Worm (Caenorhabditis elegans) whole organism, midembryonic: ENCODE data around the gene Y50D4A.5.

Experiments used
- T22C8.4 ChIP-seq: fragments of 200-800 bp; sonication (Bioruptor generic); IDR thresholded peaks from 2 replicates; pipeline ENCODE4 v1.3.6; 2022; ENCODE audit warnings: missing genetic modification characterization, missing compliant biosample characterization
- cog-1 ChIP-seq: sonication (generic microtip); optimal IDR thresholded peaks from 2 replicates; lab custom pipeline; 2016; ENCODE audit warnings: missing genetic modification characterization, missing compliant biosample characterization
- flt-1 ChIP-seq: fragments of 200-800 bp; sonication (Bioruptor generic); IDR thresholded peaks from 2 replicates; pipeline ENCODE4 v1.3.6; 2022; ENCODE audit warnings: missing genetic modification characterization, missing compliant biosample characterization
- klf-2 ChIP-seq: fragments of 200-800 bp; sonication (Bioruptor generic); conservative IDR thresholded peaks from 2 replicates; pipeline ENCODE4 v1.3.6; 2022; ENCODE audit warnings: missing genetic modification reagents, missing genetic modification characterization, missing compliant biosample characterization
- med-1 ChIP-seq: sonication (generic microtip); optimal IDR thresholded peaks from 2 replicates; lab custom pipeline; 2017; ENCODE audit warnings: missing genetic modification characterization, mild to moderate bottlenecking, missing compliant biosample characterization, antibody characterized with exemption, missing genetic modification reagents; ENCODE audit not compliant: insufficient read depth
- ref-1 ChIP-seq: fragments of 200-800 bp; sonication (Bioruptor generic); conservative IDR thresholded peaks from 2 replicates; pipeline ENCODE4 v1.3.6; 2022; ENCODE audit warnings: missing genetic modification reagents, missing genetic modification characterization, missing compliant biosample characterization
- tab-1 ChIP-seq: fragments of 200-800 bp; sonication (Bioruptor generic); IDR thresholded peaks from 2 replicates; pipeline ENCODE4 v1.3.6; 2022; ENCODE audit warnings: missing genetic modification characterization, missing compliant biosample characterization
- ztf-23 ChIP-seq: fragments of 200-800 bp; sonication (Bioruptor generic); IDR thresholded peaks from 2 replicates; pipeline ENCODE4 v1.3.6; 2022; ENCODE audit warnings: missing genetic modification reagents, missing genetic modification characterization, missing compliant biosample characterization
- ztf-29 ChIP-seq: fragments of 200-800 bp; sonication (Bioruptor generic); IDR thresholded peaks from 2 replicates; pipeline ENCODE4 v1.3.6; 2022; ENCODE audit warnings: missing genetic modification reagents, missing genetic modification characterization, missing compliant biosample characterization

The Y50D4A.5 gene

DNA sequence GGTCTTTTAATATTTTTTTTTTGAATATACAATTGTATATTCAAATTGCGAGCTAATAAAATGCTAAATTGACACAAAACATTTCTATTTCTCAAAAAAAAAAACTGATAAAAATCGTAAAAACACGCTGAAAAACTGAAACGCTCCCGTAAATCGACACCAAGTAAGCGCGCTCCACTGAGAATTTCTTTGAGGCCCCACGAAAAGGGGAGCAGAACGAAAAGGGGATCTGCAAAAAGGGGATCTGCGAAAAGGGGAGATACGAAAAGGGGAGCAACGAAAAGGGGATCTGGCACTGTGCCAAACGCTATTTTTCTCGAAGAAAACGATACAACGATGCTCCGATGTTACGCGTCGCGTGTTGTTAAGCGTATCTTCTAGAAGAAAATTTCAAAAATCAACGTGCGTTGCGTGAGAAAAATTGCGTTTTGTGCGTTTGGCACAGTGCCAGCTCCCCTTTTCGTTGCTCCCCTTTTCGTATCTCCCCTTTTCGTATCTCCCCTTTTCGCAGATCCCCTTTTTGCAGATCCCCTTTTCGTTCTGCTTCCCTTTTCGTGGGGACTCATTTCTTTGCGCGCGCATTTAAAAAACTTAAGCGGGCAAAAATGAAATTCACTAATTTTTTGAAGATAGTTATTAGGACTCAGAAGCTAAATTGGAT, 9.9 kb upstream of the Y50D4A.5 start:
- TF ChIP-seq ref-1 (GFP tag; lab: Robert Waterston, UW) (peak; percentile 53; the same call in 1 of the 2 replicates), klf-2 (GFP tag; lab: Robert Waterston, UW) (peak; percentile 74), flt-1 (GFP tag; lab: Robert Waterston, UW) (peak; percentile 79)

- TF ChIP-seq ztf-23 (GFP tag; lab: Robert Waterston, UW) (no peak), med-1 (GFP tag; lab: Kevin White, UChicago) (no peak), T22C8.4 (GFP tag; lab: Robert Waterston, UW) (no peak), tab-1 (GFP tag; lab: Robert Waterston, UW) (no peak), cog-1 (no peak), ztf-29 (GFP tag; lab: Robert Waterston, UW) (no peak), ref-1 (GFP tag; lab: Robert Waterston, UW) (no peak), klf-2 (GFP tag; lab: Robert Waterston, UW) (no peak), flt-1 (GFP tag; lab: Robert Waterston, UW) (no peak)
Measured at ce11 chrV:1199219-1199889, 7.8 kb upstream of the Y50D4A.5 start, which contains the start of gene Y50D4A.6. Gene Y50D4A.6, minus strand, starts transcription at chrV:1199269.

- no peak for TF ChIP-seq ztf-29 (GFP tag; lab: Robert Waterston, UW)
- no peak for TF ChIP-seq med-1 (GFP tag; lab: Kevin White, UChicago)
- no peak for TF ChIP-seq tab-1 (GFP tag; lab: Robert Waterston, UW)
- TF ChIP-seq ref-1 (GFP tag; lab: Robert Waterston, UW) = no peak
- TF ChIP-seq ztf-23 (GFP tag; lab: Robert Waterston, UW) = no peak
- no peak for TF ChIP-seq T22C8.4 (GFP tag; lab: Robert Waterston, UW)
- TF ChIP-seq flt-1 (GFP tag; lab: Robert Waterston, UW) = no peak
- no peak for TF ChIP-seq klf-2 (GFP tag; lab: Robert Waterston, UW)
- TF ChIP-seq cog-1 = no peak
Measured at ce11 chrV:1201717-1202116, 5.4 kb upstream of the Y50D4A.5 start.

DNA sequence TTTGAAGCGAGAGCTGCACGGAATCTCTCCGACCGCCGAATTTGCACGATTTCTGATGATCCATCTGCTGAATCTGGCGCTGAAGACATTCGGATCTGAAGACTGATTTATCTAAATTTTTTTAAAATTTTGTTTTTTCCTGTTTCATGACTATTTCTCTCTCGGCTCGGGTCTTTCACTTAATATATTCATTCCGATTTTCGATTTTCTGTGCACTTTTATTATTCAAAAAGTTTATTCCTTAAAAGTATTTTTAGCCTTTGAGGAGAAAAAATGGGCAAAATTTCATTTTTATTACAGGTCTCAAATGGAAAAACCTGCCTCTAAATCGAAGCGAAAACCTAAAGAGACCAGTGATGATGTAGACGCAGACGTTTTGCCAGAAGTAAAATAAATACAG, 482 bp downstream of the Y50D4A.5 start, which contains the start of gene Y50D4A.1:
TSS of gene Y50D4A.1 (plus strand) at position 301 of the 400 bp plus-strand sequence.
- TF ChIP-seq ztf-29 (GFP tag; lab: Robert Waterston, UW) (no peak), ref-1 (GFP tag; lab: Robert Waterston, UW) (no peak), klf-2 (GFP tag; lab: Robert Waterston, UW) (no peak), cog-1 (no peak), ztf-23 (GFP tag; lab: Robert Waterston, UW) (no peak), flt-1 (GFP tag; lab: Robert Waterston, UW) (no peak), T22C8.4 (GFP tag; lab: Robert Waterston, UW) (no peak), tab-1 (GFP tag; lab: Robert Waterston, UW) (no peak), med-1 (GFP tag; lab: Kevin White, UChicago) (no peak)

- TF ChIP-seq ref-1 (GFP tag; lab: Robert Waterston, UW) (no peak), tab-1 (GFP tag; lab: Robert Waterston, UW) (no peak), med-1 (GFP tag; lab: Kevin White, UChicago) (no peak), klf-2 (GFP tag; lab: Robert Waterston, UW) (no peak), ztf-29 (GFP tag; lab: Robert Waterston, UW) (no peak), ztf-23 (GFP tag; lab: Robert Waterston, UW) (no peak), cog-1 (no peak), T22C8.4 (GFP tag; lab: Robert Waterston, UW) (no peak), flt-1 (GFP tag; lab: Robert Waterston, UW) (no peak)
Measured at ce11 chrV:1220509-1220908, 13.4 kb downstream of the Y50D4A.5 start, which contains the start of gene Y50D4A.10. Gene Y50D4A.10, minus strand, starts transcription at chrV:1220565.

- TF ChIP-seq tab-1 (GFP tag; lab: Robert Waterston, UW) = no peak
- TF ChIP-seq ztf-23 (GFP tag; lab: Robert Waterston, UW) = 0 out of 2 replicates have a peak, but pooled peaks have one; percentile 13
Measured at ce11 chrV:1223559-1223958, 16.5 kb downstream of the Y50D4A.5 start.

DNA sequence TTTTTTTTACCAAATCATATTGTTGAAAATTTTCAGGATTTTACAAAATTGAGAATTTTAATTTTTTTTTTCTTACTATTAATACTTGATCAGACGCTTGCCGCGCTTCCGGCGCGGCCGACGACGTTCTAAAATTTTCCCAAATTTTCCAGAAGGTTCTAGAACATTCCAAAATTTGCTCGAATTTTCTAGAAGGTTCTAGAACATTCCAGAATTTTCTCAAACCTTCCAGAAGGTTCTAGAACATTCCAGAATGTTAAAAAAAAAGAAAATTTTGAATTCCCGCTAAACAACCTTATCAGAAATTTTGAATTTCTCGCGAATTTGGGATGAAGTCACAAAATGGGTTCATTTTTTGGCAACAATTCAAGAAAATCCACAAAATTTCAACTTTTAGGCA, 19.1 kb downstream of the Y50D4A.5 start:
- no peak for TF ChIP-seq ref-1 (GFP tag; lab: Robert Waterston, UW)
- no peak for TF ChIP-seq flt-1 (GFP tag; lab: Robert Waterston, UW)
- TF ChIP-seq T22C8.4 (GFP tag; lab: Robert Waterston, UW) = no peak
- no peak for TF ChIP-seq med-1 (GFP tag; lab: Kevin White, UChicago)
- TF ChIP-seq klf-2 (GFP tag; lab: Robert Waterston, UW) = no peak
- no peak for TF ChIP-seq tab-1 (GFP tag; lab: Robert Waterston, UW)

DNA sequence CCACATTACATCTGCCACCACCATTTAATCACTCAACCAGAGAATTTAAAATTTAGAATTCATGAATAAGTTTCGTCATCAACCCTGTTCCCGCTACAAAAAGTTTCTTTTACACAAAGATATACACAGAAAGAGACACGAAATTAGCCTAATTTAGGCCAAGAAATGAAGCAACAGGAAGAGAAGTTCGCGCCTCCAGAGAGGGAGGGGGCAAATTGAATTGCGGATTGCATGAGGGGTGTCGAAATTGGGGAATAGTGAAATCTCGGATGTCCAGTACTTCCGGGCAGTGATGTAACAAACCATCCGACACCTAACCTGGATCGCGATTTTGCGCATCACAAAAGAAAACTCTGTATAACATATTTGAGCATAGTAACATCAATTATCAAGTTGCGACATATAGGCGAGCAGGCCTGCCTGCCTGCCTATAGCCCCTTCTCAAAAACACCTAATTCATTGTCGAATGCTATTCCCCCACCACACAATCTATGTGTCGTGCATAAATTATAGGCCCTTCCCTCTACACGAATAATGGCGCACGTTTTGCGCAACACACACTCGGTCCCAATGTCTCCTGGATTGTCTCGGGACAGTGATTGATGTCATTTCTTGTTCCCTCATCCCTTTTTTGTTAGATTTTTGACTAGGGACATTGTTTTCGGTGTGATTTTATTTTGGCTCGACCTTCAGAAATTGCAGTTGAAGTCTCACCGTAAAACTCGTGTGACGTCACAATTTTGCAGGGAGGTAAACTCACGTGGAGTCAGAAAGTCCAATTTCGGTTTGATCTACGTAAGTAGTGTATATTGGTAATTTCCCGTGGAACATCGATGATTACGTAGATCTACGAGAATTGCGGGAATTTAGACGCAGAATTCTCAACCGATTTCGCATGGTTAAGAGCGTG, 20.9 kb downstream of the Y50D4A.5 start:
- TF ChIP-seq T22C8.4 (GFP tag; lab: Robert Waterston, UW) (no peak), ref-1 (GFP tag; lab: Robert Waterston, UW) (no peak), tab-1 (GFP tag; lab: Robert Waterston, UW) (no peak), ztf-29 (GFP tag; lab: Robert Waterston, UW) (no peak), klf-2 (GFP tag; lab: Robert Waterston, UW) (no peak)
